Fruit fly (Drosophila melanogaster): ENCODE data around the gene CG33286.

The CG33286 gene

dm6 chr3L:20927526-20927925 is 47.0 kb downstream of the CG33286 start, which contains the start of gene CG10589:
Gene CG10589 (plus strand): TSS chr3L:20927826.
- no peak for TF ChIP-seq ovo (GFP tag; optimal IDR thresholded peaks at IDR 0.05)
- TF ChIP-seq CG11617 (GFP tag; optimal IDR thresholded peaks at IDR 0.05) = no peak
- no peak for TF ChIP-seq CG7045 (GFP tag; optimal IDR thresholded peaks at IDR 0.05)
- TF ChIP-seq toe (GFP tag; optimal IDR thresholded peaks at IDR 0.05) = no peak
- no peak for TF ChIP-seq Mnt (GFP tag; optimal IDR thresholded peaks at IDR 0.05)
- TF ChIP-seq CG14711 (tag; optimal IDR thresholded peaks at IDR 0.05) = no peak
- TF ChIP-seq Clk (GFP tag; optimal IDR thresholded peaks at IDR 0.05) = no peak
- TF ChIP-seq cic (GFP tag; optimal IDR thresholded peaks at IDR 0.05) = no peak
- TF ChIP-seq Hr96 (GFP tag; optimal IDR thresholded peaks at IDR 0.05) = no peak
- TF ChIP-seq CG7101 (tag; optimal IDR thresholded peaks at IDR 0.05) = no peak
- TF ChIP-seq tj (GFP tag; optimal IDR thresholded peaks at IDR 0.05) = no peak
- no peak for TF ChIP-seq CG12768 (GFP tag; optimal IDR thresholded peaks at IDR 0.05)
- TF ChIP-seq CG33017 (tag; optimal IDR thresholded peaks at IDR 0.05) = no peak
- no peak for TF ChIP-seq bab1 (GFP tag; optimal IDR thresholded peaks at IDR 0.05)
- TF ChIP-seq cnc (optimal IDR thresholded peaks at IDR 0.05) = no peak
- TF ChIP-seq kay (GFP tag; ENCODE audit: borderline replicate concordance) = no peak
- TF ChIP-seq Crg-1 (GFP tag; optimal IDR thresholded peaks at IDR 0.05) = no peak
- TF ChIP-seq CG1620 (GFP tag; optimal IDR thresholded peaks at IDR 0.05) = no peak
- no peak for TF ChIP-seq CG5204 (GFP tag; optimal IDR thresholded peaks at IDR 0.05)
- no peak for TF ChIP-seq pad (GFP tag; optimal IDR thresholded peaks at IDR 0.05)

DNA sequence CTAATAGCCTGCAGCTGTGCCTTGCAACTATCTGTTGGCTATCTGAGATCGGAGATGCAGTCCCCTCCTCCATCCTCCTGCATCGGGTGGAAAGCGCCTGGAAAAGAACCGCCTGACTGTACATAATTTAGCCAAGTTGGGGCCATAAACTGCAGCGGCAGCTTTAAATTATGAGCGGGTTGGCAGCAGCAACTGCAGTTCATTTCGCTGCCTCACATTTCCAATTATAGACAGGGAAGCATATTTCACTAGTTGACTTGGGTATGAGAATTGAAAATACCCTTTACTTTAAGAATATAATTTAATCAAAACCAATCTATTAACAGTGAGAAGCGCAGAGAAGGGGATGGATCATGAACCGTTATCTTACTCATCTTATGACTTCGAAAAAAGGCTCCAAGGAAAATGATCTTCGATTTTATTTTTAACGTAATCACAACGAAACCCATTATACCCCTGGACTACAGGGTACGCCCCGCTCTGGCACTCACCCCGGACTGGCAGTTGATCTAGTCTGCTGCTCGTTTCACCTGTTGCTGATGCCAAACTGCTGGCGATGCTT is 51.4 kb downstream of the CG33286 start:
- TF ChIP-seq Crg-1 (GFP tag; optimal IDR thresholded peaks at IDR 0.05) (peak; percentile 27), pad (GFP tag; optimal IDR thresholded peaks at IDR 0.05) (peak; percentile 25), CG12768 (GFP tag; optimal IDR thresholded peaks at IDR 0.05) (no peak), tj (GFP tag; optimal IDR thresholded peaks at IDR 0.05) (peak; percentile 99), Clk (GFP tag; optimal IDR thresholded peaks at IDR 0.05) (no peak), cnc (optimal IDR thresholded peaks at IDR 0.05) (no peak), kay (GFP tag; ENCODE audit: borderline replicate concordance) (no peak), CG7101 (tag; optimal IDR thresholded peaks at IDR 0.05) (peak; percentile 23), bab1 (GFP tag; optimal IDR thresholded peaks at IDR 0.05) (peak; percentile 93), Mnt (GFP tag; optimal IDR thresholded peaks at IDR 0.05) (no peak), CG14711 (tag; optimal IDR thresholded peaks at IDR 0.05) (peak; percentile 58), CG5204 (GFP tag; optimal IDR thresholded peaks at IDR 0.05) (no peak), CG7045 (GFP tag; optimal IDR thresholded peaks at IDR 0.05) (no peak), Hr96 (GFP tag; optimal IDR thresholded peaks at IDR 0.05) (peak; percentile 7), CG1620 (GFP tag; optimal IDR thresholded peaks at IDR 0.05) (peak; percentile 27), toe (GFP tag; optimal IDR thresholded peaks at IDR 0.05) (no peak), cic (GFP tag; optimal IDR thresholded peaks at IDR 0.05) (no peak), CG11617 (GFP tag; optimal IDR thresholded peaks at IDR 0.05) (no peak)

dm6 chr3L:20922279-20922830 is 52.1 kb downstream of the CG33286 start:
- TF ChIP-seq CG1620 (GFP tag; optimal IDR thresholded peaks at IDR 0.05) = no peak
- no peak for TF ChIP-seq Mnt (GFP tag; optimal IDR thresholded peaks at IDR 0.05)
- TF ChIP-seq cic (GFP tag; optimal IDR thresholded peaks at IDR 0.05) = no peak
- no peak for TF ChIP-seq CG12768 (GFP tag; optimal IDR thresholded peaks at IDR 0.05)
- no peak for TF ChIP-seq CG7101 (tag; optimal IDR thresholded peaks at IDR 0.05)
- TF ChIP-seq tj (GFP tag; optimal IDR thresholded peaks at IDR 0.05) = no peak
- TF ChIP-seq CG7045 (GFP tag; optimal IDR thresholded peaks at IDR 0.05) = no peak
- no peak for TF ChIP-seq bab1 (GFP tag; optimal IDR thresholded peaks at IDR 0.05)
- no peak for TF ChIP-seq CG14711 (tag; optimal IDR thresholded peaks at IDR 0.05)
- no peak for TF ChIP-seq CG5204 (GFP tag; optimal IDR thresholded peaks at IDR 0.05)
- TF ChIP-seq CG11617 (GFP tag; optimal IDR thresholded peaks at IDR 0.05) = no peak
- TF ChIP-seq CG33017 (tag; optimal IDR thresholded peaks at IDR 0.05) = no peak
- no peak for TF ChIP-seq Crg-1 (GFP tag; optimal IDR thresholded peaks at IDR 0.05)
- no peak for TF ChIP-seq cnc (optimal IDR thresholded peaks at IDR 0.05)
- no peak for TF ChIP-seq kay (GFP tag; ENCODE audit: borderline replicate concordance)
- no peak for TF ChIP-seq pad (GFP tag; optimal IDR thresholded peaks at IDR 0.05)
- no peak for TF ChIP-seq Clk (GFP tag; optimal IDR thresholded peaks at IDR 0.05)
- TF ChIP-seq ovo (GFP tag; optimal IDR thresholded peaks at IDR 0.05) = no peak
- no peak for TF ChIP-seq toe (GFP tag; optimal IDR thresholded peaks at IDR 0.05)
- no peak for TF ChIP-seq Hr96 (GFP tag; optimal IDR thresholded peaks at IDR 0.05)

dm6 chr3L:20921859-20922258 is 52.6 kb downstream of the CG33286 start:
- no peak for TF ChIP-seq toe (GFP tag; optimal IDR thresholded peaks at IDR 0.05)
- TF ChIP-seq tj (GFP tag; optimal IDR thresholded peaks at IDR 0.05) = no peak
- no peak for TF ChIP-seq Crg-1 (GFP tag; optimal IDR thresholded peaks at IDR 0.05)
- TF ChIP-seq CG14711 (tag; optimal IDR thresholded peaks at IDR 0.05) = no peak
- TF ChIP-seq ovo (GFP tag; optimal IDR thresholded peaks at IDR 0.05) = no peak
- no peak for TF ChIP-seq CG12768 (GFP tag; optimal IDR thresholded peaks at IDR 0.05)
- TF ChIP-seq bab1 (GFP tag; optimal IDR thresholded peaks at IDR 0.05) = no peak
- TF ChIP-seq cnc (optimal IDR thresholded peaks at IDR 0.05) = no peak
- no peak for TF ChIP-seq CG5204 (GFP tag; optimal IDR thresholded peaks at IDR 0.05)

Data from whole organism, adult.